Worm (Caenorhabditis elegans) whole organism, late embryonic: Measurements from ENCODE around the gene spv-1.

Experiments used
- ama-1 ChIP-seq: fragments of 150-350 bp; optimal IDR thresholded peaks from 2 replicates; lab custom pipeline; 2014
- ceh-19 ChIP-seq: fragments of 200-800 bp; sonication (Bioruptor generic); optimal IDR thresholded peaks from 2 replicates; lab custom pipeline; 2018; ENCODE audit warnings: mild to moderate bottlenecking, missing genetic modification characterization, missing compliant biosample characterization
- ceh-6 ChIP-seq: fragments of 200-800 bp; sonication (Bioruptor generic); optimal IDR thresholded peaks from 2 replicates; lab custom pipeline; 2018; ENCODE audit warnings: mild to moderate bottlenecking, missing genetic modification characterization, missing compliant biosample characterization
- dve-1 ChIP-seq: sonication (generic microtip); optimal IDR thresholded peaks from 2 replicates; lab custom pipeline; 2017; ENCODE audit warnings: antibody characterized with exemption, mild to moderate bottlenecking, missing genetic modification characterization, missing compliant biosample characterization
- elt-2 ChIP-seq: sonication (generic microtip); optimal IDR thresholded peaks from 2 replicates; lab custom pipeline; 2016; ENCODE audit warnings: missing genetic modification reagents, missing genetic modification characterization, missing compliant biosample characterization
- lin-11 ChIP-seq: fragments of 200-800 bp; sonication (Bioruptor generic); optimal IDR thresholded peaks from 2 replicates; lab custom pipeline; 2018; ENCODE audit warnings: mild to moderate bottlenecking, missing genetic modification characterization, missing compliant biosample characterization
- mec-3 ChIP-seq: sonication (generic microtip); optimal IDR thresholded peaks from 2 replicates; lab custom pipeline; 2016; ENCODE audit warnings: borderline replicate concordance, missing genetic modification characterization, missing compliant biosample characterization
- nhr-11 ChIP-seq: fragments of 150-350 bp; optimal IDR thresholded peaks from 2 replicates; lab custom pipeline; 2014; ENCODE audit warnings: missing biosample characterization, missing genetic modification characterization
- pat-9 ChIP-seq: fragments of 200-800 bp; sonication (Bioruptor generic); optimal IDR thresholded peaks from 2 replicates; lab custom pipeline; 2018; ENCODE audit warnings: mild to moderate bottlenecking, missing genetic modification characterization, moderate library complexity, missing compliant biosample characterization
- sdc-2 ChIP-seq: sonication (generic microtip); optimal IDR thresholded peaks from 2 replicates; lab custom pipeline; 2016; ENCODE audit warnings: missing genotype, missing genetic modification characterization, missing compliant biosample characterization
- unc-55 ChIP-seq: sonication (generic microtip); optimal IDR thresholded peaks from 2 replicates; lab custom pipeline; 2017; ENCODE audit warnings: missing biosample characterization, missing genetic modification reagents, missing genetic modification characterization
- zip-5 ChIP-seq: sonication (generic microtip); optimal IDR thresholded peaks from 2 replicates; lab custom pipeline; 2016; ENCODE audit warnings: missing genetic modification characterization, missing compliant biosample characterization

ce11 chrII:7888759-7889158, 39.7 kb downstream of the spv-1 start:
- TF ChIP-seq ceh-19 (GFP tag; lab: Kevin White, UChicago) (no peak), ama-1 (lab: Kevin White, UChicago) (no peak), nhr-11 (no peak), lin-11 (no peak), pat-9 (tag; lab: Kevin White, UChicago) (no peak), zip-5 (tag; lab: Kevin White, UChicago) (no peak), sdc-2 (tag; lab: Kevin White, UChicago) (no peak), elt-2 (tag; lab: Kevin White, UChicago) (no peak), mec-3 (tag; lab: Kevin White, UChicago) (no peak), unc-55 (GFP tag; lab: Kevin White, UChicago) (no peak), dve-1 (tag; lab: Kevin White, UChicago) (no peak), ceh-6 (GFP tag; lab: Kevin White, UChicago) (no peak)
